Fruit fly (Drosophila melanogaster): ENCODE data around the gene Sap47.
A peak's percentile ranks its signal among the peaks of the same experiment; 100 is the strongest.

Gene Sap47

dm6 chr3R:15985762-15986214 is 50.9 kb downstream of the Sap47 start, which contains the start of gene srp:
TSS of gene srp (plus strand) at chr3R:15986152.
- TF ChIP-seq CG14655 (GFP tag; optimal IDR thresholded peaks at IDR 0.05) (no peak), fd96Ca (GFP tag; IDR thresholded peaks at IDR 0.05) (no peak), gl (tag; optimal IDR thresholded peaks at IDR 0.05) (no peak), EcR (GFP tag; optimal IDR thresholded peaks at IDR 0.05) (peak; percentile 47), CG10348 (GFP tag; IDR thresholded peaks at IDR 0.05) (no peak), Pif1A (GFP tag; optimal IDR thresholded peaks at IDR 0.05) (no peak), Pif1B (GFP tag; optimal IDR thresholded peaks at IDR 0.05) (no peak)

- TF ChIP-seq gl (tag; optimal IDR thresholded peaks at IDR 0.05) (peak; percentile 26), EcR (GFP tag; optimal IDR thresholded peaks at IDR 0.05) (peak; percentile 64), CG8159 (tag; optimal IDR thresholded peaks at IDR 0.05) (peak; percentile 26), CG12605 (GFP tag; IDR thresholded peaks at IDR 0.05) (peak; percentile 39; the same call in 1 of the 2 replicates), Ets98B (GFP tag; IDR thresholded peaks at IDR 0.05) (no peak), CG15710 (tag; optimal IDR thresholded peaks at IDR 0.05) (peak; percentile 20), CG34367 (tag; optimal IDR thresholded peaks at IDR 0.05) (peak; percentile 22), CG14655 (GFP tag; optimal IDR thresholded peaks at IDR 0.05) (peak; percentile 43), CG32121 (GFP tag; IDR thresholded peaks at IDR 0.05) (no peak), CG4496 (GFP tag; IDR thresholded peaks at IDR 0.05) (0 out of 3 replicates have a peak, but pooled peaks have one; percentile 27), CG9948 (tag; optimal IDR thresholded peaks at IDR 0.05) (peak; percentile 14), D1 (tag; optimal IDR thresholded peaks at IDR 0.05) (no peak), CG8301 (tag; optimal IDR thresholded peaks at IDR 0.05) (peak; percentile 19), CG13204 (GFP tag; optimal IDR thresholded peaks at IDR 0.05) (peak; percentile 30)
These were observed 52.3 kb downstream of the Sap47 start for dm6 chr3R:15987064-15987649.

- TF ChIP-seq CG32121 (GFP tag; IDR thresholded peaks at IDR 0.05) (no peak), rn (GFP tag; IDR thresholded peaks at IDR 0.05) (no peak), CG8301 (tag; optimal IDR thresholded peaks at IDR 0.05) (no peak), CG9948 (tag; optimal IDR thresholded peaks at IDR 0.05) (no peak), D1 (tag; optimal IDR thresholded peaks at IDR 0.05) (no peak), Ets98B (GFP tag; IDR thresholded peaks at IDR 0.05) (no peak), CG34367 (tag; optimal IDR thresholded peaks at IDR 0.05) (no peak), Snoo (tag; optimal IDR thresholded peaks at IDR 0.05) (no peak), CG13204 (GFP tag; optimal IDR thresholded peaks at IDR 0.05) (no peak), CG10348 (GFP tag; IDR thresholded peaks at IDR 0.05) (no peak), fd96Ca (GFP tag; IDR thresholded peaks at IDR 0.05) (no peak), CG12605 (GFP tag; IDR thresholded peaks at IDR 0.05) (no peak), Pif1B (GFP tag; optimal IDR thresholded peaks at IDR 0.05) (no peak)
These were observed 53.5 kb downstream of the Sap47 start for dm6 chr3R:15988353-15988752.

dm6 chr3R:15989217-15989921 is 54.5 kb downstream of the Sap47 start:
- TF ChIP-seq Ets98B (GFP tag; IDR thresholded peaks at IDR 0.05) (no peak), rn (GFP tag; IDR thresholded peaks at IDR 0.05) (no peak), CG13204 (GFP tag; optimal IDR thresholded peaks at IDR 0.05) (no peak), Pif1B (GFP tag; optimal IDR thresholded peaks at IDR 0.05) (no peak), CG32121 (GFP tag; IDR thresholded peaks at IDR 0.05) (no peak), fd96Ca (GFP tag; IDR thresholded peaks at IDR 0.05) (no peak), Pif1A (GFP tag; optimal IDR thresholded peaks at IDR 0.05) (no peak), CG34367 (tag; optimal IDR thresholded peaks at IDR 0.05) (no peak)

- no peak for TF ChIP-seq CG14655 (GFP tag; optimal IDR thresholded peaks at IDR 0.05)
- no peak for TF ChIP-seq EcR (GFP tag; optimal IDR thresholded peaks at IDR 0.05)
- no peak for TF ChIP-seq CG9948 (tag; optimal IDR thresholded peaks at IDR 0.05)
- no peak for TF ChIP-seq CG13204 (GFP tag; optimal IDR thresholded peaks at IDR 0.05)
- no peak for TF ChIP-seq CG8301 (tag; optimal IDR thresholded peaks at IDR 0.05)
- TF ChIP-seq CG10348 (GFP tag; IDR thresholded peaks at IDR 0.05) = no peak
- TF ChIP-seq CG34367 (tag; optimal IDR thresholded peaks at IDR 0.05) = no peak
- TF ChIP-seq CG17806 (tag; optimal IDR thresholded peaks at IDR 0.05) = no peak
- no peak for TF ChIP-seq CG12605 (GFP tag; IDR thresholded peaks at IDR 0.05)
- TF ChIP-seq CG32121 (GFP tag; IDR thresholded peaks at IDR 0.05) = no peak
- no peak for TF ChIP-seq gl (tag; optimal IDR thresholded peaks at IDR 0.05)
- no peak for TF ChIP-seq Ets98B (GFP tag; IDR thresholded peaks at IDR 0.05)
- TF ChIP-seq rn (GFP tag; IDR thresholded peaks at IDR 0.05) = no peak
- TF ChIP-seq Pif1A (GFP tag; optimal IDR thresholded peaks at IDR 0.05) = no peak
- TF ChIP-seq Pif1B (GFP tag; optimal IDR thresholded peaks at IDR 0.05) = no peak
These were observed 56.7 kb downstream of the Sap47 start for dm6 chr3R:15991593-15991992.

- TF ChIP-seq Pif1B (GFP tag; optimal IDR thresholded peaks at IDR 0.05) = no peak
- peak; percentile 26 for TF ChIP-seq CG8159 (tag; optimal IDR thresholded peaks at IDR 0.05)
- peak; percentile 83 for TF ChIP-seq CG13204 (GFP tag; optimal IDR thresholded peaks at IDR 0.05)
- no peak for TF ChIP-seq Snoo (tag; optimal IDR thresholded peaks at IDR 0.05)
- TF ChIP-seq Ets98B (GFP tag; IDR thresholded peaks at IDR 0.05) = peak; percentile 66; the same call in 1 of the 2 replicates
- TF ChIP-seq EcR (GFP tag; optimal IDR thresholded peaks at IDR 0.05) = peak; percentile 41
- no peak for TF ChIP-seq CG8301 (tag; optimal IDR thresholded peaks at IDR 0.05)
- no peak for TF ChIP-seq CG14655 (GFP tag; optimal IDR thresholded peaks at IDR 0.05)
- TF ChIP-seq CG10348 (GFP tag; IDR thresholded peaks at IDR 0.05) = no peak
- TF ChIP-seq CG15710 (tag; optimal IDR thresholded peaks at IDR 0.05) = peak; percentile 27
- no peak for TF ChIP-seq CG34367 (tag; optimal IDR thresholded peaks at IDR 0.05)
- no peak for TF ChIP-seq CG17806 (tag; optimal IDR thresholded peaks at IDR 0.05)
- peak; percentile 66 for TF ChIP-seq CG12605 (GFP tag; IDR thresholded peaks at IDR 0.05)
- no peak for TF ChIP-seq Pif1A (GFP tag; optimal IDR thresholded peaks at IDR 0.05)
- TF ChIP-seq CG9948 (tag; optimal IDR thresholded peaks at IDR 0.05) = no peak
- TF ChIP-seq fd96Ca (GFP tag; IDR thresholded peaks at IDR 0.05) = peak; percentile 69; the same call in 2 of the 3 replicates
- TF ChIP-seq D1 (tag; optimal IDR thresholded peaks at IDR 0.05) = peak; percentile 76
- peak; percentile 69 for TF ChIP-seq CG32121 (GFP tag; IDR thresholded peaks at IDR 0.05)
- no peak for TF ChIP-seq rn (GFP tag; IDR thresholded peaks at IDR 0.05)
- TF ChIP-seq CG4496 (GFP tag; IDR thresholded peaks at IDR 0.05) = peak; percentile 82
- TF ChIP-seq gl (tag; optimal IDR thresholded peaks at IDR 0.05) = peak; percentile 53
These were observed 58.4 kb downstream of the Sap47 start for dm6 chr3R:15993139-15993804.
